Worm (Caenorhabditis elegans) whole organism, L2 larva: ENCODE data around the gene F13A2.2.
"Not testable (repeated sequence)": the region's sequence is repeated elsewhere in the genome, so short reads cannot be mapped to it uniquely, and the experiment has no call there.

Source experiments
- nhr-77 ChIP-seq: fragments of 150-350 bp; optimal IDR thresholded peaks from 2 replicates; lab custom pipeline; 2014; ENCODE audit warnings: missing biosample characterization, missing genetic modification characterization
- unc-55 ChIP-seq: fragments of 150-350 bp; sonication (generic microtip); optimal IDR thresholded peaks from 3 replicates; lab custom pipeline; 2014; ENCODE audit warnings: missing biosample characterization, missing genetic modification reagents, missing genetic modification characterization
- ztf-4 ChIP-seq: fragments of 150-350 bp; optimal IDR thresholded peaks from 2 replicates; lab custom pipeline; 2014; ENCODE audit warnings: missing biosample characterization, missing genetic modification characterization

F13A2.2 gene

ce11 chrV:4336462-4336861 lies 47.9 kb downstream of the F13A2.2 start, which contains the start of gene irld-1:
Gene irld-1 (plus strand): TSS chrV:4336762.
- TF ChIP-seq ztf-4 (tag; lab: Kevin White, UChicago); unc-55 (GFP tag; lab: Kevin White, UChicago); nhr-77: not testable (repeated sequence)
